Worm (Caenorhabditis elegans) whole organism, L4/young adult: Measurements from ENCODE around the gene best-7.
A peak's percentile ranks its signal among the peaks of the same experiment; 100 is the strongest.

Experiments used
- W03F9.2 ChIP-seq: fragments of 150-350 bp; optimal IDR thresholded peaks from 2 replicates; lab custom pipeline; 2014; ENCODE audit warnings: missing biosample characterization, missing genetic modification characterization
- dao-5 ChIP-seq: sonication (generic microtip); optimal IDR thresholded peaks from 2 replicates; lab custom pipeline; 2016; ENCODE audit warnings: missing genotype, missing genetic modification characterization, moderate library complexity, missing compliant biosample characterization
- him-1 ChIP-seq: sonication (generic microtip); optimal IDR thresholded peaks from 2 replicates; lab custom pipeline; 2016; ENCODE audit warnings: missing genotype, missing genetic modification reagents, missing genetic modification characterization, missing compliant biosample characterization

Gene best-7

ce11 chrIV:11186729-11187128, 43.4 kb downstream of the best-7 start, which contains the start of gene sdz-27:
TSS of gene sdz-27 (plus strand) at chrIV:11187029.
- TF ChIP-seq dao-5 (tag; lab: Kevin White, UChicago) (no peak), W03F9.2 (tag; lab: Kevin White, UChicago) (no peak), him-1 (no peak)

DNA sequence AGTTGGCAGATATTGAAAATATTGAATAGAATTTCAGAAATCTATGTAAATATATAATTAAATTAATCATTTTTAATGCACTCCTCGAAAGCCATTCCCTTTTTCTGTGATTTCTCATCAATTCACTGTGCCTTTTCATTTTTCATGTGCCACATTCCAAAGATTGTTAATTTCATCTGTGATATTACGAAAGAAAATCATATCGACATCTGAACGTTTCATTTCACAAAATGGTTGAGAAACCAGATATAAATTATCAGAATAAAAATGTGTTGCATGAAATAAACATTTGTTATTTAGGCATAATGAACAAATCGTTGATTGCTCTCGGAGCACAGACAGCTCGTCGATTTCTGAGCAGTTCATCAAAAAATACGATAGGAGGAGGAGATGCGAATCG, 46.1 kb downstream of the best-7 start, which contains the start of gene nuaf-3:
Gene nuaf-3 (plus strand): TSS at position 301 of the 400 bp plus-strand sequence.
- TF ChIP-seq W03F9.2 (tag; lab: Kevin White, UChicago) (no peak), him-1 (no peak), dao-5 (tag; lab: Kevin White, UChicago) (no peak)

- TF ChIP-seq him-1 (no peak), W03F9.2 (tag; lab: Kevin White, UChicago) (no peak), dao-5 (tag; lab: Kevin White, UChicago) (no peak)
These were observed 47.1 kb downstream of the best-7 start, which contains the start of gene prx-14 for ce11 chrIV:11183013-11183412. TSS of gene prx-14 (plus strand) at chrIV:11183132.

DNA sequence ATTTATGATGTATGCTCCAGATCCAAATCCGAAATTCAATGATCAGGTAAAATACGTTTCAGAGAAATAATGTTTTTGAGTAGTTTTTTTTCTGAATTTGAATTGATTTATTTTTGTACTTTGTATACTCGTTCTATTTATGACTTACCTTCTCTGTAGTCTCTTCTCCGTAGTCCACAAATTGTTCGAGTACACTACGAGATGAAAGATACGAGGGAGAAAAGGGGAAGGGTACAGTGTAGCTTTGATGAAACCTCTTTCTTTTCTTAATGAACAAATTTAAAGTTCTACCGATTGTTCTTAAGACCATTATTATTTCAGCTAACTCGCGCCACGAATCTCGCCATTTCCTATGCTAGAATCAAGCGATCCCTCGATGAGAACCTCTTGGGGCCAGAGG, 50.0 kb downstream of the best-7 start:
- TF ChIP-seq dao-5 (tag; lab: Kevin White, UChicago): no peak
- TF ChIP-seq him-1: no peak
- TF ChIP-seq W03F9.2 (tag; lab: Kevin White, UChicago): no peak

DNA sequence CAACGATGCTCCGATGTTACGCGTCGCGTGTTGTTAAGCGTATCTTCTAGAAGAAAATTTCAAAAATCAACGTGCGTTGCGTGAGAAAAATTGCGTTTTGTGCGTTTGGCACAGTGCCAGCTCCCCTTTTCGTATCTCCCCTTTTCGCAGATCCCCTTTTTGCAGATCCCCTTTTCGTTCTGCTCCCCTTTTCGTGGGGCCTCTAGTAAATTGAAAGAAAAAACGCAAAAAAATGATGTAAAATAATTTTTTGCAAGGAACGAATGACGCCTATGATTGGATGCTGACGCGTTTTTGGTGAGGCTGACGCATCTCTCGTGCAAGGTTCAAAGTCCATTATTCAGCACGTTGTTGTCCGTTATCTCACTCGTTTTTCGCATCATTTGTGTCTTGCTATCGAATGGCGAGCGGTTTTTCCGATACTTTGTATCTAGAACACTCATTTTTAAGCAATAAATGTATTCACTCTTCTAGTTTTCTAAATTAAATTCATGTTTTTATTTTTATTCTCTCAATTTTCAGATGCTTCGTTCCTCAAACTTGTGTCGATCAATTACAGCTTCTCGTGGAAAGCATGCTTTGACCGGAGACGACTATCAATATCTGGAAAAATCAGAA, 50.9 kb downstream of the best-7 start, which contains the start of gene cpt-2:
Gene cpt-2 (plus strand): TSS at position 523 of the 618 bp plus-strand sequence.
- TF ChIP-seq him-1: peak; percentile 25
- TF ChIP-seq W03F9.2 (tag; lab: Kevin White, UChicago): peak; percentile 77

ce11 chrIV:11178495-11178894, 51.6 kb downstream of the best-7 start, which contains the start of gene C08F8.9:
TSS of gene C08F8.9 (minus strand) at chrIV:11178595.
- no peak for TF ChIP-seq dao-5 (tag; lab: Kevin White, UChicago)
- no peak for TF ChIP-seq him-1
- no peak for TF ChIP-seq W03F9.2 (tag; lab: Kevin White, UChicago)

DNA sequence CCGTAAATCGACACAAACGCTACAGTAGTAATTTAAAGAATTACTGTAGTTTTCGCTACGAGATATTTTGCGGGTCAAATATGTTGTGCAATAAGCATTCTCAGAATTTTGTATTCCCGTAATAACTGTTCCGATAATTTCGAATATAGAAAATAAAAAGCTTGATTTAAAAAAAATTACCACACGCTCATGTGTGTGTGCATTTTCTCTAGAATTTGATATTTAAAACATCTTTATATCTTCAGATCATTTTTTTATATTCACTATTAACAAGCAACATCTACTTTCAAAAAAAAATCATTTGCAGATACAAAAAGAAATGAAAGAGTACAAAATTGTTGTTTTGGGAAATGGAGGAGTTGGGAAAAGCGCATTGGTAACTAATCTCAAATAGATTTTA, 53.1 kb downstream of the best-7 start, which contains the start of gene rap-3:
Gene rap-3 (plus strand): TSS at position 301 of the 400 bp plus-strand sequence.
- TF ChIP-seq dao-5 (tag; lab: Kevin White, UChicago): no peak
- no peak for TF ChIP-seq him-1
- no peak for TF ChIP-seq W03F9.2 (tag; lab: Kevin White, UChicago)
